Worm (Caenorhabditis elegans): ENCODE measurements around the gene nspa-10.
A peak's percentile ranks its signal among the peaks of the same experiment; 100 is the strongest.

Gene nspa-10

ce11 chrV:14788462-14788861, 38.2 kb upstream of the nspa-10 start:
- TF ChIP-seq ceh-79 (tag; optimal IDR thresholded peaks at IDR 0.05): no peak
- TF ChIP-seq egl-18 (GFP tag; IDR thresholded peaks at IDR 0.05): no peak

- TF ChIP-seq ama-1 (optimal IDR thresholded peaks at IDR 0.05) (no peak), ama-1 (GFP tag; optimal IDR thresholded peaks at IDR 0.05) (no peak), F22D6.2 (tag; optimal IDR thresholded peaks at IDR 0.05) (no peak), chd-7 (tag; optimal IDR thresholded peaks at IDR 0.05) (no peak), mes-4 (tag; optimal IDR thresholded peaks at IDR 0.05) (no peak), B0019.2 (GFP tag; conservative IDR thresholded peaks at IDR 0.05) (no peak), nfyb-1 (GFP tag; IDR thresholded peaks at IDR 0.05) (peak; percentile 67; the same call in 1 of the 2 replicates), ccch-3 (GFP tag; optimal IDR thresholded peaks at IDR 0.05) (no peak)
Measured at ce11 chrV:14784787-14785186, 34.5 kb upstream of the nspa-10 start.

- TF ChIP-seq ztf-22 (GFP tag; optimal IDR thresholded peaks at IDR 0.05) (no peak), sptf-2 (GFP tag; optimal IDR thresholded peaks at IDR 0.05) (no peak), K11D2.4 (GFP tag; IDR thresholded peaks at IDR 0.05) (no peak), let-607 (tag; optimal IDR thresholded peaks at IDR 0.05) (no peak)
Measured at ce11 chrV:14784160-14784774, 34.0 kb upstream of the nspa-10 start, which contains the start of gene Y50E8A.12. Y50E8A.12 (minus strand) TSS chrV:14784210.

ce11 chrV:14781130-14781529, 30.9 kb upstream of the nspa-10 start, which contains the start of gene Y50E8A.11:
Y50E8A.11 (plus strand) TSS chrV:14781430.
- TF ChIP-seq ZK185.1 (tag; optimal IDR thresholded peaks at IDR 0.05; ENCODE audit: poor library complexity, severe bottlenecking) (no peak), F37B4.10 (GFP tag; IDR thresholded peaks at IDR 0.05) (no peak), snpc-3.4 (tag; optimal IDR thresholded peaks at IDR 0.05) (no peak), B0035.1 (tag; optimal IDR thresholded peaks at IDR 0.05) (no peak), aptf-2 (GFP tag; conservative IDR thresholded peaks at IDR 0.05) (no peak), rpc-1 (optimal IDR thresholded peaks at IDR 0.05) (no peak), rpc-1 (tag; optimal IDR thresholded peaks at IDR 0.05) (no peak), hmg-20 (GFP tag; IDR thresholded peaks at IDR 0.05) (no peak), attf-3 (GFP tag; conservative IDR thresholded peaks at IDR 0.05) (no peak), zim-3 (tag; optimal IDR thresholded peaks at IDR 0.05) (no peak), madf-8 (GFP tag; conservative IDR thresholded peaks at IDR 0.05) (no peak), madf-3 (GFP tag; IDR thresholded peaks at IDR 0.05) (no peak), K11D2.4 (GFP tag; IDR thresholded peaks at IDR 0.05) (no peak), lag-1 (GFP tag; IDR thresholded peaks at IDR 0.05) (no peak), Y67H2A.10 (GFP tag; conservative IDR thresholded peaks at IDR 0.05) (no peak), let-526 (GFP tag; IDR thresholded peaks at IDR 0.05) (no peak), F33H1.4 (GFP tag; IDR thresholded peaks at IDR 0.05) (no peak), somi-1 (GFP tag; optimal IDR thresholded peaks at IDR 0.05) (no peak), Y53F4B.3 (GFP tag; IDR thresholded peaks at IDR 0.05) (no peak), ceh-58 (GFP tag; IDR thresholded peaks at IDR 0.05) (no peak), dpff-1 (tag; optimal IDR thresholded peaks at IDR 0.05) (no peak)

- TF ChIP-seq ceh-100 (GFP tag; IDR thresholded peaks at IDR 0.05): no peak
- no peak for TF ChIP-seq attf-3 (GFP tag; conservative IDR thresholded peaks at IDR 0.05)
- no peak for TF ChIP-seq Y53F4B.3 (GFP tag; IDR thresholded peaks at IDR 0.05)
- no peak for TF ChIP-seq mcd-1 (GFP tag; IDR thresholded peaks at IDR 0.05)
- no peak for TF ChIP-seq rec-8 (tag; optimal IDR thresholded peaks at IDR 0.05)
- TF ChIP-seq die-1 (tag; optimal IDR thresholded peaks at IDR 0.05): no peak
- no peak for TF ChIP-seq pha-4 (tag; optimal IDR thresholded peaks at IDR 0.05)
- no peak for TF ChIP-seq athp-1 (tag; optimal IDR thresholded peaks at IDR 0.05)
Measured at ce11 chrV:14779644-14780043, 29.4 kb upstream of the nspa-10 start, which contains the start of the genes scrm-7 and Y50E8A.10. scrm-7 (minus strand) TSS chrV:14779744. Y50E8A.10 (plus strand) TSS chrV:14779996.
